Worm (Caenorhabditis elegans) whole organism, mixed stage, embryonic: ENCODE measurements around the gene cdk-12.

ENCODE experiments used
- elt-1 ChIP-seq: sonication (generic microtip); optimal IDR thresholded peaks from 2 replicates; lab custom pipeline; 2017; ENCODE audit warnings: missing genetic modification characterization, mild to moderate bottlenecking, missing compliant biosample characterization, antibody characterized with exemption, moderate library complexity, borderline replicate concordance; ENCODE audit not compliant: insufficient read depth
- elt-3 ChIP-seq: fragments of 150-350 bp; optimal IDR thresholded peaks from 2 replicates; lab custom pipeline; 2014; ENCODE audit warnings: missing biosample characterization, missing genetic modification characterization
- lin-13 ChIP-seq: fragments of 150-350 bp; optimal IDR thresholded peaks from 2 replicates; lab custom pipeline; 2014; ENCODE audit warnings: missing biosample characterization, missing genetic modification characterization
- lsy-2 ChIP-seq: fragments of 150-350 bp; optimal IDR thresholded peaks from 2 replicates; lab custom pipeline; 2014; ENCODE audit warnings: missing biosample characterization, missing genetic modification characterization
- mab-5 ChIP-seq: fragments of 150-350 bp; optimal IDR thresholded peaks from 2 replicates; lab custom pipeline; 2014; ENCODE audit warnings: missing biosample characterization, missing genetic modification characterization
- nhr-28 ChIP-seq: fragments of 150-350 bp; optimal IDR thresholded peaks from 2 replicates; lab custom pipeline; 2014; ENCODE audit warnings: missing biosample characterization, missing genetic modification characterization
- pha-4 ChIP-seq: fragments of 150-350 bp; optimal IDR thresholded peaks from 2 replicates; lab custom pipeline; 2018; ENCODE audit warnings: missing biosample characterization, missing genetic modification reagents, missing genetic modification characterization
- sptf-1 ChIP-seq: sonication (generic microtip); optimal IDR thresholded peaks from 2 replicates; lab custom pipeline; 2017; ENCODE audit warnings: mild to moderate bottlenecking, missing genetic modification characterization, moderate library complexity, missing compliant biosample characterization
- unc-62 ChIP-seq: fragments of 150-350 bp; optimal IDR thresholded peaks from 2 replicates; lab custom pipeline; 2014; ENCODE audit warnings: missing biosample characterization, missing genetic modification reagents, missing genetic modification characterization
- ztf-11 ChIP-seq: fragments of 150-350 bp; optimal IDR thresholded peaks from 2 replicates; lab custom pipeline; 2014; ENCODE audit warnings: missing biosample characterization, missing genetic modification characterization

DNA sequence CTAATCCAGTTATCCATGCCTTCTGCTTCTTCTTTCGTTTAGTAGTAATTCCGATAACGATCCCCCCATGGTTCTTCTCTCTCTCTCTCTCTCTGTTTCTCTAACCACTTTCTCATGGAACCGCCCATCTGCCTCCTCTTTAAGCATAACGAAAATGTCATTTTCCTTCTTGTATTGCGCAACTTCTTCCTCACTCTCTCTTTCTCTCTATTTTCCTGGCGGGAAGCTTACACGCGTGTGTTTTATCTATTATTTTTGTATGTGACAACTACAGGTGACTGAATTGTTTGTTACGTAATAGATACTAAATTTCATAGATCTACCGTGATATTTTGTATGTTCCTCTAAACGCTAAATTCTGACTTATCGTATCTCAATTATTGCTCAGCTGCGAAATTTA lies 57.6 kb downstream of the cdk-12 start:
- TF ChIP-seq elt-3 (no peak), nhr-28 (tag; lab: Kevin White, UChicago) (no peak), lin-13 (tag; lab: Kevin White, UChicago) (no peak), elt-1 (tag; lab: Kevin White, UChicago) (no peak), lsy-2 (tag; lab: Kevin White, UChicago) (no peak), mab-5 (no peak), ztf-11 (tag; lab: Kevin White, UChicago) (no peak), pha-4 (tag; lab: Kevin White, UChicago) (no peak), unc-62 (GFP tag; lab: Kevin White, UChicago) (no peak), sptf-1 (tag; lab: Kevin White, UChicago) (no peak)
